Worm (Caenorhabditis elegans) whole organism, mixed stage, embryonic: Measurements from ENCODE around the gene K07F5.6.

Experiments used
- drap-1 ChIP-seq: fragments of 200-800 bp; sonication (Bioruptor generic); optimal IDR thresholded peaks from 3 replicates; lab custom pipeline; 2018; ENCODE audit warnings: mild to moderate bottlenecking, missing genetic modification characterization, missing compliant biosample characterization
- elt-3 ChIP-seq: fragments of 150-350 bp; optimal IDR thresholded peaks from 2 replicates; lab custom pipeline; 2014; ENCODE audit warnings: missing biosample characterization, missing genetic modification characterization
- lsy-2 ChIP-seq: fragments of 150-350 bp; optimal IDR thresholded peaks from 2 replicates; lab custom pipeline; 2014; ENCODE audit warnings: missing biosample characterization, missing genetic modification characterization
- nhr-12 ChIP-seq: fragments of 150-350 bp; optimal IDR thresholded peaks from 2 replicates; lab custom pipeline; 2014; ENCODE audit warnings: missing biosample characterization, missing genetic modification characterization
- nhr-76 ChIP-seq: sonication (generic microtip); optimal IDR thresholded peaks from 2 replicates; lab custom pipeline; 2017; ENCODE audit warnings: missing biosample characterization, missing genetic modification characterization
- sem-2 ChIP-seq: fragments of 200-800 bp; sonication (Bioruptor generic); optimal IDR thresholded peaks from 2 replicates; lab custom pipeline; 2018; ENCODE audit warnings: mild to moderate bottlenecking, missing genetic modification characterization, missing compliant biosample characterization
- snpc-4 ChIP-seq: fragments of 150-350 bp; optimal IDR thresholded peaks from 2 replicates; lab custom pipeline; 2014; ENCODE audit warnings: missing biosample characterization, missing genetic modification characterization

DNA sequence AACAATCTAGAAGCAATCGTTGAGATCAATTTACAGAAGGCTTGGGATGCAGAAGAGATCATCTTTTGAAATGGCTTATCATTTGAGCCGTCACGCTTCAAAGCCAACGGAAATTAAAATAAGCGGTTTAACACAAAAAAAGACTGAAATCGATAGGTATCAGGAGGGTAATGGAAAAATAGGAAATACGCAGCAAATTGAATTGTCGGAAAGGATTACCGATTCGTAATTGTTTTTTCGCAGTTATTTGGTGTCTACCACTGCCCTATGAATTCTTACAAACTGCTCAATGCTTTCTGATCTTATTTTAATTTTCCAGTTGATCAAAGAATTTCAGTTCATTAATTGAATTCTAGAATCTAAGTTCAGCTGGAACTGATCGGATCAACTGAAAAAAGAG, 35.0 kb downstream of the K07F5.6 start:
- no peak for TF ChIP-seq snpc-4 (tag; lab: Kevin White, UChicago)
- TF ChIP-seq nhr-12 = no peak
- no peak for TF ChIP-seq sem-2 (GFP tag; lab: Kevin White, UChicago)
- no peak for TF ChIP-seq lsy-2
- TF ChIP-seq elt-3 (tag; lab: Kevin White, UChicago) = no peak
- TF ChIP-seq nhr-76 (tag; lab: Kevin White, UChicago) = no peak
- no peak for TF ChIP-seq drap-1 (GFP tag; lab: Kevin White, UChicago)
